Worm (Caenorhabditis elegans) whole organism, L4 larva: Measurements from ENCODE around the gene K08E7.5.

Source experiments
- F44E2.7 ChIP-seq: fragments of 200-800 bp; sonication (Bioruptor generic); IDR thresholded peaks from 2 replicates; pipeline ENCODE4 v2.1.2; 2022; ENCODE audit warnings: missing genetic modification characterization, missing compliant biosample characterization
- T20F7.1 ChIP-seq: fragments of 200-800 bp; sonication (Bioruptor generic); optimal IDR thresholded peaks from 2 replicates; lab custom pipeline; 2018; ENCODE audit warnings: mild to moderate bottlenecking, missing genetic modification characterization, missing compliant biosample characterization
- T26A8.4 ChIP-seq: fragments of 200-800 bp; sonication (Bioruptor generic); IDR thresholded peaks from 2 replicates; pipeline ENCODE4 v1.3.6; 2022; ENCODE audit warnings: missing genetic modification characterization, missing compliant biosample characterization
- Y48G9A.11 ChIP-seq: fragments of 200-800 bp; sonication (Bioruptor generic); IDR thresholded peaks from 2 replicates; pipeline ENCODE4 v1.3.6; 2022; ENCODE audit warnings: missing genetic modification reagents, missing genetic modification characterization, missing compliant biosample characterization
- ZK337.2 ChIP-seq: fragments of 200-800 bp; sonication (Bioruptor generic); IDR thresholded peaks from 2 replicates; pipeline ENCODE4 v1.3.6; 2022; ENCODE audit warnings: missing genetic modification reagents, missing genetic modification characterization, missing compliant biosample characterization
- aha-1 ChIP-seq: fragments of 150-350 bp; peaks from one replicate; lab custom pipeline; 2014; ENCODE audit warnings: missing biosample characterization, missing genetic modification characterization
- ceh-20 ChIP-seq: fragments of 200-800 bp; sonication (Bioruptor generic); IDR thresholded peaks from 2 replicates; pipeline ENCODE4 v1.3.6; 2022; ENCODE audit warnings: missing genetic modification reagents, missing genetic modification characterization, missing compliant biosample characterization
- ceh-44 ChIP-seq: fragments of 200-800 bp; sonication (Bioruptor generic); IDR thresholded peaks from 2 replicates; pipeline ENCODE4 v1.3.6; 2022; ENCODE audit warnings: missing genetic modification reagents, missing genetic modification characterization, missing compliant biosample characterization
- daf-16 ChIP-seq, 3 experiments: sonication (generic microtip); optimal IDR thresholded peaks; 2 replicates each; lab custom pipeline; 2016 to 2017; ENCODE audit warnings: missing genetic modification characterization in 3 of 3, missing genetic modification reagents in 3 of 3, mild to moderate bottlenecking in 2 of 3, missing compliant biosample characterization in 2 of 3, missing biosample characterization in 1 of 3, moderate library complexity in 1 of 3
- dpl-1 ChIP-seq: fragments of 150-350 bp; optimal IDR thresholded peaks from 2 replicates; lab custom pipeline; 2014; ENCODE audit warnings: missing biosample characterization, missing genetic modification reagents, missing genetic modification characterization
- egl-43 ChIP-seq: fragments of 200-800 bp; sonication (Bioruptor generic); IDR thresholded peaks from 2 replicates; pipeline ENCODE4 v1.3.6; 2022; ENCODE audit warnings: missing genetic modification reagents, missing genetic modification characterization, missing compliant biosample characterization
- hif-1 ChIP-seq, 2 experiments: sonication (generic microtip); optimal IDR thresholded peaks; 2 replicates each; lab custom pipeline; 2016 to 2017; ENCODE audit warnings: missing compliant biosample characterization in 2 of 2, missing genetic modification characterization in 2 of 2, missing genetic modification reagents in 2 of 2, missing genotype in 2 of 2, mild to moderate bottlenecking in 1 of 2
- hmg-1.1 ChIP-seq: fragments of 200-800 bp; sonication (Bioruptor generic); IDR thresholded peaks from 2 replicates; pipeline ENCODE4 v1.3.6; 2022; ENCODE audit warnings: missing genetic modification reagents, missing genetic modification characterization, missing compliant biosample characterization
- lin-38 ChIP-seq: fragments of 200-800 bp; sonication (Bioruptor generic); IDR thresholded peaks from 2 replicates; pipeline ENCODE4 v1.3.6; 2022; ENCODE audit warnings: missing genetic modification reagents, missing genetic modification characterization, missing compliant biosample characterization
- lsy-2 ChIP-seq, 2 experiments: fragments of 150-350 bp in 1 of 2; sonication (generic microtip) in 1 of 2; optimal IDR thresholded peaks; 2 replicates each; lab custom pipeline; 2014 to 2017; ENCODE audit warnings: missing biosample characterization in 2 of 2, missing genetic modification characterization in 2 of 2
- madf-9 ChIP-seq: fragments of 200-800 bp; sonication (Bioruptor generic); conservative IDR thresholded peaks from 2 replicates; pipeline ENCODE4 v1.3.6; 2022; ENCODE audit warnings: missing genetic modification reagents, missing genetic modification characterization, missing compliant biosample characterization
- mes-2 ChIP-seq: sonication (generic microtip); optimal IDR thresholded peaks from 2 replicates; lab custom pipeline; 2016; ENCODE audit warnings: missing genotype, mild to moderate bottlenecking, missing genetic modification characterization, missing compliant biosample characterization; ENCODE audit not compliant: poor library complexity, severe bottlenecking
- rbr-2 ChIP-seq: sonication (generic microtip); optimal IDR thresholded peaks from 2 replicates; lab custom pipeline; 2016; ENCODE audit warnings: missing genotype, missing genetic modification characterization, missing compliant biosample characterization
- snpc-1.2 ChIP-seq: fragments of 200-800 bp; sonication (Bioruptor generic); IDR thresholded peaks from 2 replicates; pipeline ENCODE4 v1.3.6; 2022; ENCODE audit warnings: missing genetic modification reagents, missing genetic modification characterization, missing compliant biosample characterization
- unc-130 ChIP-seq: sonication (generic microtip); optimal IDR thresholded peaks from 2 replicates; lab custom pipeline; 2016; ENCODE audit warnings: missing genetic modification reagents, missing genetic modification characterization, missing compliant biosample characterization
- unc-62 ChIP-seq, 3 experiments: fragments of 150-350 bp in 1 of 3; sonication (generic microtip); optimal IDR thresholded peaks in 2 of 3; peaks in 1 of 3; 1 replicate in 1 of 3; 2 replicates in 2 of 3; lab custom pipeline; 2014 to 2017; ENCODE audit warnings: missing biosample characterization in 3 of 3, missing genetic modification characterization in 3 of 3, missing genetic modification reagents in 3 of 3, missing genotype in 1 of 3
- vab-7 ChIP-seq: fragments of 200-800 bp; sonication (Bioruptor generic); IDR thresholded peaks from 2 replicates; pipeline ENCODE4 v1.3.6; 2022; ENCODE audit warnings: missing genetic modification reagents, missing genetic modification characterization, missing compliant biosample characterization

The K08E7.5 gene

ce11 chrIV:12620921-12621320, 47.8 kb downstream of the K08E7.5 start:
- TF ChIP-seq F44E2.7 (GFP tag; lab: Robert Waterston, UW), result no peak
- no peak for TF ChIP-seq T26A8.4 (GFP tag; lab: Robert Waterston, UW)
- peak in 1 of 2 experiments; percentile 5 for TF ChIP-seq unc-62 (GFP tag; optimal IDR thresholded peaks at IDR 0.05 in 1 of 2; lab: Kevin White, UChicago)
- no peak for TF ChIP-seq unc-62 (tag; optimal IDR thresholded peaks at IDR 0.05; lab: Kevin White, UChicago)
- TF ChIP-seq daf-16 (GFP tag; optimal IDR thresholded peaks at IDR 0.05; lab: Kevin White, UChicago), result no peak
- TF ChIP-seq daf-16 (tag; optimal IDR thresholded peaks at IDR 0.05; lab: Kevin White, UChicago), result no peak

- TF ChIP-seq ZK337.2 (GFP tag; lab: Robert Waterston, UW) (0 out of 2 replicates have a peak, but pooled peaks have one; percentile 55), dpl-1 (GFP tag; lab: Kevin White, UChicago) (peak; percentile 2), unc-130 (GFP tag; lab: Kevin White, UChicago) (peak; percentile 61), hmg-1.1 (peak; percentile 61), ceh-44 (GFP tag; lab: Robert Waterston, UW) (0 out of 2 replicates have a peak, but pooled peaks have one; percentile 63), hif-1 (tag; optimal IDR thresholded peaks at IDR 0.05; lab: Kevin White, UChicago) (peak in 1 of 2 experiments; percentile 43), aha-1 (tag; lab: Kevin White, UChicago) (peak; percentile 59), rbr-2 (peak; percentile 25), madf-9 (GFP tag; lab: Robert Waterston, UW) (peak; percentile 36; the same call in 1 of the 2 replicates), vab-7 (GFP tag; lab: Robert Waterston, UW) (peak; percentile 48; the same call in 1 of the 2 replicates), lin-38 (GFP tag; lab: Robert Waterston, UW) (peak; percentile 78), ceh-20 (0 out of 2 replicates have a peak, but pooled peaks have one; percentile 60), Y48G9A.11 (GFP tag; lab: Robert Waterston, UW) (peak; percentile 100), egl-43 (GFP tag; lab: Robert Waterston, UW) (0 out of 2 replicates have a peak, but pooled peaks have one; percentile 10), mes-2 (peak; percentile 84), lsy-2 (tag; optimal IDR thresholded peaks at IDR 0.05; lab: Kevin White, UChicago) (peak in 1 of 2 experiments; percentile 14), T20F7.1 (peak; percentile 87), snpc-1.2 (GFP tag; lab: Robert Waterston, UW) (peak; percentile 79)
Observed at ce11 chrIV:12621483-12622078, 48.4 kb downstream of the K08E7.5 start.
